Fruit fly (Drosophila melanogaster) whole organism, wandering third instar larva: ENCODE results near the gene CG9192.
"Not testable (repeated sequence)": the region's sequence is repeated elsewhere in the genome, so short reads cannot be mapped to it uniquely, and the experiment has no call there.

ENCODE experiments used
- lola ChIP-seq: fragments of >200 bp; optimal IDR thresholded peaks from 2 replicates; lab custom pipeline; 2017; ENCODE audit warnings: missing biosample characterization, missing genetic modification characterization
- sv ChIP-seq: fragments of 200-800 bp; sonication (Bioruptor generic); optimal IDR thresholded peaks from 3 replicates; lab custom pipeline; 2016; ENCODE audit warnings: missing biosample characterization, missing genetic modification characterization

- TF ChIP-seq sv, lola (GFP tag; lab: Kevin White, UChicago): not testable (repeated sequence)
These were observed 7.7 kb upstream of the CG9192 start, which contains the start of gene Klp61F for dm6 chr3L:1245810-1246209.
